Fruit fly (Drosophila melanogaster) Kc167 (cell line): ENCODE measurements around the gene CG5111.
A peak's percentile ranks its signal among the peaks of the same experiment; 100 is the strongest.

Source experiments
- Myc ChIP-seq: fragments of >200 bp; optimal IDR thresholded peaks from 2 replicates; lab custom pipeline; 2017; ENCODE audit warnings: missing external identifiers
- Sin3A ChIP-seq: fragments of >200 bp; optimal IDR thresholded peaks from 2 replicates; lab custom pipeline; 2018; ENCODE audit warnings: missing external identifiers
- h ChIP-seq: fragments of >200 bp; optimal IDR thresholded peaks from 3 replicates; lab custom pipeline; 2018; ENCODE audit warnings: missing external identifiers
- insv ChIP-seq: fragments of >200 bp; optimal IDR thresholded peaks from 3 replicates; lab custom pipeline; 2018; ENCODE audit warnings: missing external identifiers
- psq ChIP-seq: fragments of >200 bp; optimal IDR thresholded peaks from 2 replicates; lab custom pipeline; 2017; ENCODE audit warnings: missing external identifiers
- ttk ChIP-seq: sonication (Bioruptor generic); optimal IDR thresholded peaks from 2 replicates; lab custom pipeline; 2017; ENCODE audit warnings: missing external identifiers

The CG5111 gene

DNA sequence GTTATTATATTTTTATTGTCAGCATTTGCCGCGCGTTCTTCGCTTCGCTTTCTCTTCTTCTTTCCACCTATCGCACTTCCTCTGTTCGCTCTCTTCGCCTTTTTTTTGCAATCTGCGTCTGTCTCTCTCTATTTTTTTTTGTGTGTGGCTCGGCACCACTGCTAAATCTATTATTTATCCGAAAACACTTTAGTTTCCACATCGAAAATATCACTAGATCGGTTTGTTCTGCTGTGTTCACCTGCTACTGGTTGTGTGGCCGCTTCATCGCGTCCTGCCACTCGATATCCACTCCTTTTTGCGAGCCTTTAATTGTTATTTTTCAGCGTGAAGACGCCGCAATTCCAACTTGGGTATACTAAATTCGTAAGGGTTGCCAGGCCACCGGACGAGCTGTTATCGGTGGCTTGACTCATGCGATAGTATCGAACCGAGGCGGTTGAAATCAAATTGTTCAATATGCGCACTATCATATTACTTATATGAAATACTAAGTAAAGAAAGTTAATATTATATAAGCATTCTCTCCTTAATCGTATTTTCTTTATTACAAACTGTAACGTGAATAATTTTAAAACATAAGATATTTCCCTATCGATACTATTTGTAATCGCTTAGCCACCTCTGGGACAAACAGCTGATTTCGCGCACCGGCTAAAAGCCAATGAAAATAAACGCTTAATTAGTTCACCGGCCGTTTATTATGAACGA lies 23.5 kb upstream of the CG5111 start, which contains the start of the genes XNP, CG42488 and CG5116:
Gene XNP (minus strand): TSS at position 372 of the 711 bp plus-strand sequence.
Gene CG42488 (plus strand): TSS at position 636 of the 711 bp plus-strand sequence.
Gene CG5116 (plus strand): TSS at position 636 of the 711 bp plus-strand sequence.
- TF ChIP-seq psq = peak; percentile 4
- TF ChIP-seq ttk (lab: Kevin White, UChicago) = no peak
- no peak for TF ChIP-seq insv
- no peak for TF ChIP-seq Myc
- no peak for TF ChIP-seq h (lab: Kevin White, UChicago)
- TF ChIP-seq Sin3A (lab: Kevin White, UChicago) = peak; percentile 49

dm6 chr3R:25489116-25489515 lies 17.0 kb upstream of the CG5111 start:
- TF ChIP-seq psq (no peak), Sin3A (lab: Kevin White, UChicago) (no peak), ttk (lab: Kevin White, UChicago) (no peak), insv (no peak), h (lab: Kevin White, UChicago) (no peak), Myc (no peak)

- TF ChIP-seq h (lab: Kevin White, UChicago) (no peak), Myc (no peak), Sin3A (lab: Kevin White, UChicago) (no peak), ttk (lab: Kevin White, UChicago) (no peak), insv (no peak), psq (no peak)
Observed at dm6 chr3R:25489685-25490084, 16.4 kb upstream of the CG5111 start.

DNA sequence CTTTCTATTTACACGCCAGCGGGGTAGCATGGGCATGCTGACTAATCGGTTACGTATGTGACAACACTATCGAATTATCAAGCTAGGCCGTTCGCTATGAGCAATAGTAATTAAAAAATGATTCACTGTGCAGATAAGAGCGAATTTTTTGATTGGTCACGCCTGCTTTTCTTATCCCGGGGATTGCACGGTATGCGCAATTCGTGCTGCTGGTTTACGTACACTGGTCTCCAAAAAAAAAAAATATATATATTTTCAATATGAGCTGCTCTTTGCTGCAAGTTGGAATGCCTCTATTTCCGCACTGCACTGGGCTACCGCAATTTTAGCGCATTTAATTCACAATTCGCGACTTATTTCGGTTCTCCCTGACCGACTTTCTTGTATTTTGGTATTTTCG lies 15.7 kb upstream of the CG5111 start:
- no peak for TF ChIP-seq psq
- no peak for TF ChIP-seq ttk (lab: Kevin White, UChicago)
- TF ChIP-seq Myc = no peak
- no peak for TF ChIP-seq insv
- no peak for TF ChIP-seq h (lab: Kevin White, UChicago)
- no peak for TF ChIP-seq Sin3A (lab: Kevin White, UChicago)

dm6 chr3R:25490778-25491664 lies 15.1 kb upstream of the CG5111 start, which contains the start of the genes Gnpat and CG5112:
Gnpat (minus strand) TSS chr3R:25490936.
CG5112 (plus strand) TSS chr3R:25491460.
- TF ChIP-seq Myc (no peak), h (lab: Kevin White, UChicago) (no peak)

DNA sequence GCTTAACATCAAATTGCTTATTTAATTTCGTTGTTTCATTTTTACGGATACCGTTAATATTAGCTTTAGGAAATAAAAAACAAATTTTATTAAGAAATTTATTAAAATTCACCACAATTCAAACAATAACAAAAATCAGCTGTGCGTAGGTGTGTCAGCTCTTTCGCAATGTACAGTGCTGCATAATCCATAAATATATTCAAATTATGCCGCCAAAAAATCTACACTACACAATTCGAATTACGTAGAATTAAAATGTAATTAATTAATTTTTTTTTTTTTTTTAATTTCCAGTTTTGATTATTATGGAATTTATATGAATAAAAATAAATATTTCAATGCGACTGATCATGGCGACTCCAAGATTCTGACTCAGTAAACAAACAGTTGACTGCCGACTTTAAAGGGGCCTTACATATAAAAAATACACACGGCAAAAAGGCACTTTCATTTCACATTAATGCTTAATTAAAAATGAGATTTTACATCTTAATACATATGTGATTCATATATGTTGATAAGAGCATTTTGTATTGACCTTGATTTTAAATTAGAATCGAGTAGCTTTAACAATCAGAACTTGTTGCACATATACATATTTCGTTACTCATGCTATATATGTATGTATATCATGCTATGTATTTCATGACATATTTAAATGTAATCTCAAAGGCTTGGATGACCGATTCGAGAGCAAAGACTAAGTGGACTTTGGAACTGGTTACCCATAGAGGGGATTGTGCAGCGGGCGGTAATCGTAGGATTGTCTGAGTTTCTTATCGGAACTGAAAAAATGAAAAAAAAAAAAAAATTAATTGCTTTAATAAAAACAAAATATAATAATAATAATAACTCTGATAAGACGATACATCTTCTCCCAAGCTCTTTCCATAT lies 12.5 kb upstream of the CG5111 start:
- TF ChIP-seq h (lab: Kevin White, UChicago) (no peak), psq (no peak), Myc (no peak), ttk (lab: Kevin White, UChicago) (no peak), Sin3A (lab: Kevin White, UChicago) (no peak), insv (no peak)

DNA sequence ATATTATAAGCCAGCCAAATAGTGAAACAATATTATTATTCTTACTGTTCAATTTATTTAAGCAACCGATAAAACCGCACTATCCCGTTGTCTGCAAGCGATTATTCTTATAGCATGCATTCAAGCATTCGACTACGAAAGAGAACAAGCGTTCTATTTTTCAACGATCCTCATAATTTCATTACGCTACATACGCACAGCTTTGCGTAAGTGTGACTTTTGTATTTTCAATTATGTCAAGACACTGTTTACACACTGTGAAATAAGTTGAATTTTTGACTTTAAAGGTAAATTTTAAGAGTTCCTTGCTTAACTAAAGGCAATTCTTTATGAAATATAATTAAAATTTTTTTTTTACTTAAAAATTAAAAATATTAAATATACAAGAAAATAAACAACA lies 11.0 kb upstream of the CG5111 start, which contains the start of gene CG33494:
Gene CG33494 (minus strand): TSS at position 90 of the 400 bp plus-strand sequence.
- TF ChIP-seq ttk (lab: Kevin White, UChicago) = no peak
- no peak for TF ChIP-seq psq
- TF ChIP-seq insv = no peak
- TF ChIP-seq Myc = no peak
- no peak for TF ChIP-seq Sin3A (lab: Kevin White, UChicago)

DNA sequence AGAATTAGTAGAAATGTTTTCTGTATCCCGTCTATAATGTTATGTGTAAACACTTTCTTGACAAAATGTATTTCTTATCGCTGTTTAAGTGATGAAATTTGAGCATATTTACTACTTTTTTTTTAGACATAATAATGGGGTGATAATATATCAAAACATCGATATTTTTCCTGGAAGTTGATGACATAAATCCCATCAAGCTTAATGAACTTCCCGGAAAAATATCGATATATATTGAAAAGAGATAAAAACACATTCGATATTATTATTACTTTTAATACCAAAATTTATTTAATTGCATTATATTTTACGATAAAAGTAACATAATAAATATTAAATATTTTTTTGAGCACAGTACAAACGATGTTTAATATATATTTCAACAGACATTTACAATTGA lies 10.3 kb upstream of the CG5111 start:
- TF ChIP-seq ttk (lab: Kevin White, UChicago) (no peak), psq (no peak), h (lab: Kevin White, UChicago) (no peak), Sin3A (lab: Kevin White, UChicago) (no peak), insv (no peak), Myc (no peak)

dm6 chr3R:25504891-25505290 lies 1.2 kb upstream of the CG5111 start, which contains the start of gene CG5107:
CG5107 (plus strand) TSS chr3R:25505191.
- TF ChIP-seq Sin3A (lab: Kevin White, UChicago) = no peak
- TF ChIP-seq ttk (lab: Kevin White, UChicago) = no peak
- TF ChIP-seq Myc = no peak
- no peak for TF ChIP-seq h (lab: Kevin White, UChicago)
- TF ChIP-seq insv = no peak
- TF ChIP-seq psq = no peak

- TF ChIP-seq psq = no peak
- TF ChIP-seq ttk (lab: Kevin White, UChicago) = no peak
- no peak for TF ChIP-seq insv
- TF ChIP-seq Sin3A (lab: Kevin White, UChicago) = no peak
- no peak for TF ChIP-seq h (lab: Kevin White, UChicago)
- no peak for TF ChIP-seq Myc
Observed at dm6 chr3R:25512750-25513149, 6.7 kb downstream of the CG5111 start.

dm6 chr3R:25515450-25516288 lies 9.6 kb downstream of the CG5111 start, which contains the start of gene msi:
msi (plus strand) TSS chr3R:25516118.
- TF ChIP-seq Myc = no peak
- no peak for TF ChIP-seq h (lab: Kevin White, UChicago)
- no peak for TF ChIP-seq Sin3A (lab: Kevin White, UChicago)
- no peak for TF ChIP-seq insv
- no peak for TF ChIP-seq ttk (lab: Kevin White, UChicago)
- TF ChIP-seq psq = no peak
